Fruit fly (Drosophila melanogaster): ENCODE data around the gene Ufl1.

dm6 chr3R:7075115-7075425, 818 bp upstream of the Ufl1 start:
- TF ChIP-seq CG16779 (tag; optimal IDR thresholded peaks at IDR 0.05): no peak
- TF ChIP-seq achi (GFP tag; optimal IDR thresholded peaks at IDR 0.05): no peak
- no peak for TF ChIP-seq spab (GFP tag; optimal IDR thresholded peaks at IDR 0.05)
- TF ChIP-seq topi (GFP tag; optimal IDR thresholded peaks at IDR 0.05): no peak

Data from whole organism, prepupa.